Fruit fly (Drosophila melanogaster): Measurements from ENCODE around the gene CG3558.

CG3558 gene

dm6 chr2L:2992664-2993174 lies at the start of gene CG3558, which contains the start of gene okr (continued):
- TF ChIP-seq fd64A (GFP tag; optimal IDR thresholded peaks at IDR 0.05) (peak; percentile 29), Bteb2 (GFP tag; optimal IDR thresholded peaks at IDR 0.05) (peak; percentile 32), tin (GFP tag; optimal IDR thresholded peaks at IDR 0.05) (no peak), pfk (GFP tag; optimal IDR thresholded peaks at IDR 0.05) (peak; percentile 94), Poxn (GFP tag; IDR thresholded peaks at IDR 0.05) (no peak), maf-S (GFP tag; optimal IDR thresholded peaks at IDR 0.05) (no peak), bab2 (GFP tag; optimal IDR thresholded peaks at IDR 0.05) (no peak), CG18262 (tag; optimal IDR thresholded peaks at IDR 0.05) (peak; percentile 1), toy (GFP tag; IDR thresholded peaks at IDR 0.05) (no peak), CG12659 (GFP tag; optimal IDR thresholded peaks at IDR 0.05) (peak; percentile 18), sens (GFP tag) (peak; percentile 85), CG10267 (tag; optimal IDR thresholded peaks at IDR 0.05) (peak; percentile 54), CG11695 (GFP tag; IDR thresholded peaks at IDR 0.05) (no peak), CG30403 (GFP tag; optimal IDR thresholded peaks at IDR 0.05) (no peak), Spps (tag; optimal IDR thresholded peaks at IDR 0.05) (no peak), CG30020 (tag; optimal IDR thresholded peaks at IDR 0.05) (peak; percentile 76), grau (tag; optimal IDR thresholded peaks at IDR 0.05) (peak; percentile 24), crc (GFP tag; optimal IDR thresholded peaks at IDR 0.05) (no peak), CG12391 (tag; optimal IDR thresholded peaks at IDR 0.05) (peak; percentile 9), nerfin-2 (GFP tag; IDR thresholded peaks at IDR 0.05; ENCODE audit: partially characterized antibody) (peak; percentile 69), amos (GFP tag; IDR thresholded peaks at IDR 0.05; ENCODE audit: partially characterized antibody) (peak; percentile 83), CG1647 (GFP tag; optimal IDR thresholded peaks at IDR 0.05) (peak; percentile 19), CG11456 (GFP tag; IDR thresholded peaks at IDR 0.05) (no peak), CG10565 (GFP tag; optimal IDR thresholded peaks at IDR 0.05) (no peak), ro (GFP tag; IDR thresholded peaks at IDR 0.05) (no peak), Dip3 (GFP tag; optimal IDR thresholded peaks at IDR 0.05) (no peak), CG15269 (tag; optimal IDR thresholded peaks at IDR 0.05) (no peak), YL-1 (GFP tag; optimal IDR thresholded peaks at IDR 0.05) (peak; percentile 26), cg (GFP tag; optimal IDR thresholded peaks at IDR 0.05) (no peak), h (optimal IDR thresholded peaks at IDR 0.05) (no peak), CG2120 (GFP tag; optimal IDR thresholded peaks at IDR 0.05) (peak; percentile 23), CG13287 (GFP tag; IDR thresholded peaks at IDR 0.05; ENCODE audit: partially characterized antibody) (peak; percentile 90), CG3726 (GFP tag; IDR thresholded peaks at IDR 0.05) (no peak), Dll (GFP tag; IDR thresholded peaks at IDR 0.05; ENCODE audit: partially characterized antibody) (peak; percentile 93), CG7987 (GFP tag; optimal IDR thresholded peaks at IDR 0.05) (no peak), Side (GFP tag; optimal IDR thresholded peaks at IDR 0.05) (no peak), CG2712 (tag; optimal IDR thresholded peaks at IDR 0.05) (no peak), bbx (GFP tag; IDR thresholded peaks at IDR 0.05; ENCODE audit: partially characterized antibody) (peak; percentile 78), CG17328 (GFP tag; IDR thresholded peaks at IDR 0.05) (no peak), Lhr (GFP tag; optimal IDR thresholded peaks at IDR 0.05) (peak; percentile 23), trem (tag; optimal IDR thresholded peaks at IDR 0.05) (peak; percentile 91), CG14014 (GFP tag; IDR thresholded peaks at IDR 0.05) (no peak), vfl (GFP tag; optimal IDR thresholded peaks at IDR 0.05) (no peak), gfzf (GFP tag; optimal IDR thresholded peaks at IDR 0.05) (peak; percentile 57), Dbx (GFP tag; IDR thresholded peaks at IDR 0.05) (no peak), en (GFP tag; optimal IDR thresholded peaks at IDR 0.05) (no peak), yki (optimal IDR thresholded peaks at IDR 0.05) (no peak), chinmo (GFP tag; IDR thresholded peaks at IDR 0.05; ENCODE audit: partially characterized antibody) (no peak), hb (GFP tag; IDR thresholded peaks at IDR 0.05; ENCODE audit: partially characterized antibody) (peak; percentile 66; the same call in 2 of the 3 replicates), CG4424 (GFP tag; optimal IDR thresholded peaks at IDR 0.05) (no peak), insv (GFP tag; optimal IDR thresholded peaks at IDR 0.05) (no peak)
